Worm (Caenorhabditis elegans) whole organism, dauer: ENCODE measurements around the gene flr-4.

Experiments used
- unc-62 ChIP-seq: sonication (generic microtip); optimal IDR thresholded peaks from 2 replicates; lab custom pipeline; 2017; ENCODE audit warnings: missing biosample characterization, missing genetic modification reagents, missing genetic modification characterization

flr-4 gene

ce11 chrX:15072877-15073276 lies 16.3 kb upstream of the flr-4 start:
- TF ChIP-seq unc-62 (GFP tag; lab: Kevin White, UChicago): no peak

ce11 chrX:15073479-15073878 lies 15.7 kb upstream of the flr-4 start:
- TF ChIP-seq unc-62 (GFP tag; lab: Kevin White, UChicago): no peak

- no peak for TF ChIP-seq unc-62 (GFP tag; lab: Kevin White, UChicago)
These were observed 14.0 kb upstream of the flr-4 start for ce11 chrX:15075170-15075569.

ce11 chrX:15076042-15076565 lies 13.1 kb upstream of the flr-4 start, which contains the start of the genes H40L08.3 and H40L08.9:
Gene H40L08.3 (minus strand): TSS chrX:15076092.
Gene H40L08.9 (minus strand): TSS chrX:15076480.
- TF ChIP-seq unc-62 (GFP tag; lab: Kevin White, UChicago): no peak

ce11 chrX:15076909-15077308 lies 12.3 kb upstream of the flr-4 start:
- no peak for TF ChIP-seq unc-62 (GFP tag; lab: Kevin White, UChicago)

ce11 chrX:15077597-15078261 lies 11.5 kb upstream of the flr-4 start, which contains the start of the genes H40L08.8, H40L08.2 and H40L08.7:
Gene H40L08.8 (minus strand): TSS chrX:15077633.
Gene H40L08.2 (minus strand): TSS chrX:15077744.
Gene H40L08.7 (minus strand): TSS chrX:15077744.
- no peak for TF ChIP-seq unc-62 (GFP tag; lab: Kevin White, UChicago)

ce11 chrX:15078276-15078675 lies 10.9 kb upstream of the flr-4 start:
- TF ChIP-seq unc-62 (GFP tag; lab: Kevin White, UChicago): no peak

- no peak for TF ChIP-seq unc-62 (GFP tag; lab: Kevin White, UChicago)
These were observed 9.8 kb upstream of the flr-4 start for ce11 chrX:15079406-15079805.

- TF ChIP-seq unc-62 (GFP tag; lab: Kevin White, UChicago): no peak
These were observed 7.7 kb upstream of the flr-4 start for ce11 chrX:15081486-15081885.

ce11 chrX:15083795-15084194 lies 5.4 kb upstream of the flr-4 start, which contains the start of gene H40L08.1:
Gene H40L08.1 (minus strand): TSS chrX:15084086.
- TF ChIP-seq unc-62 (GFP tag; lab: Kevin White, UChicago): no peak

- TF ChIP-seq unc-62 (GFP tag; lab: Kevin White, UChicago): no peak
These were observed 4.8 kb upstream of the flr-4 start, which contains the start of gene F09B12.5 for ce11 chrX:15084395-15084794. Gene F09B12.5 (plus strand): TSS chrX:15084695.

- TF ChIP-seq unc-62 (GFP tag; lab: Kevin White, UChicago): no peak
These were observed 1.4 kb upstream of the flr-4 start for ce11 chrX:15087752-15088151.

ce11 chrX:15092775-15093386 lies 3.7 kb downstream of the flr-4 start:
- no peak for TF ChIP-seq unc-62 (GFP tag; lab: Kevin White, UChicago)

ce11 chrX:15094973-15095372 lies 5.8 kb downstream of the flr-4 start, which contains the start of gene F09B12.7:
Gene F09B12.7 (minus strand): TSS chrX:15095073.
- TF ChIP-seq unc-62 (GFP tag; lab: Kevin White, UChicago): no peak

ce11 chrX:15096277-15096676 lies 7.1 kb downstream of the flr-4 start:
- no peak for TF ChIP-seq unc-62 (GFP tag; lab: Kevin White, UChicago)

- no peak for TF ChIP-seq unc-62 (GFP tag; lab: Kevin White, UChicago)
These were observed 8.6 kb downstream of the flr-4 start, which contains the start of gene F09B12.3 for ce11 chrX:15097763-15098162. Gene F09B12.3 (minus strand): TSS chrX:15097954.
